Fruit fly (Drosophila melanogaster): ENCODE results near the gene CG34461.

DNA sequence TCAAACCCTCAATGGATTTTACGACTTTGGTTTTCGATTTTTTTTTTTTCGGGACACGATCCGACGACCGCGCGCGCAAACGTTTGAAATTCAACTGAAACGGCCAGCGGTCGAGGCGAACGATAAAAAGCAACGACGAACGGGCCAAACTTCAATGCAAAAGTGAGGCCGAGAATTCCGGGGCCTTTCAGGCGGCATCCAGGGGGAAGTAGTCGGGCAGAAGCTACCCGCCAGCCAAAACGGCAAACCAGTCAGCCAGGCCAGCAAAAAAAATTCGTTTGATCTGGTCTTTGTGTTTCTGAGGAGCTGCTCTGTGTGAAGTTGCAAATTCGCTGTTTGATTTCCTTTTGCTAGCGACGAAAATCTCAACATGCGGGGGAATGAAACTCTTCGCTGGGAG lies 30.4 kb upstream of the CG34461 start, which contains the start of gene CG7201:
- TF ChIP-seq CG34367 (tag; optimal IDR thresholded peaks at IDR 0.05) (no peak), rn (GFP tag; IDR thresholded peaks at IDR 0.05) (peak; percentile 4; the same call in 1 of the 2 replicates), CG32121 (GFP tag; IDR thresholded peaks at IDR 0.05) (no peak)

Data from whole organism, pupa.